Fruit fly (Drosophila melanogaster) whole organism, embryonic: ENCODE measurements around the gene Uba5.

Experiments
- CG11085 ChIP-seq: fragments of 200-800 bp; sonication (Bioruptor generic); IDR thresholded peaks from 2 replicates; pipeline ENCODE4 v1.3.6; 2022; ENCODE audit warnings: missing biosample characterization, missing genetic modification characterization
- CG12104 ChIP-seq: fragments of 200-800 bp; sonication (Bioruptor generic); optimal IDR thresholded peaks from 3 replicates; lab custom pipeline; 2016; ENCODE audit warnings: missing biosample characterization, missing genetic modification characterization
- CG12299 ChIP-seq: fragments of 200-800 bp; sonication (Bioruptor generic); optimal IDR thresholded peaks from 2 replicates; lab custom pipeline; 2018; ENCODE audit warnings: missing biosample characterization, mild to moderate bottlenecking, missing genetic modification characterization
- CG1233 ChIP-seq: fragments of 200-800 bp; sonication (Bioruptor generic); optimal IDR thresholded peaks from 4 replicates; lab custom pipeline; 2018; ENCODE audit warnings: missing biosample characterization, mild to moderate bottlenecking, missing genetic modification characterization
- CG13775 ChIP-seq: fragments of 200-800 bp; sonication (Bioruptor generic); optimal IDR thresholded peaks from 3 replicates; lab custom pipeline; 2017; ENCODE audit warnings: missing biosample characterization, mild to moderate bottlenecking, missing genetic modification characterization
- CG14014 ChIP-seq: fragments of 200-800 bp; sonication (Bioruptor generic); IDR thresholded peaks from 2 replicates; pipeline ENCODE4 v1.3.6; 2022; ENCODE audit warnings: missing biosample characterization, missing genetic modification characterization
- CG15073 ChIP-seq: fragments of 200-800 bp; sonication (Bioruptor generic); optimal IDR thresholded peaks from 2 replicates; lab custom pipeline; 2016; ENCODE audit warnings: missing biosample characterization, missing genetic modification characterization
- CG15269 ChIP-seq: fragments of 200-800 bp; sonication (Bioruptor generic); optimal IDR thresholded peaks from 2 replicates; lab custom pipeline; 2018; ENCODE audit warnings: missing biosample characterization, mild to moderate bottlenecking, missing genetic modification characterization, moderate library complexity
- CG15479 ChIP-seq: fragments of 200-800 bp; sonication (Bioruptor generic); optimal IDR thresholded peaks from 3 replicates; lab custom pipeline; 2019; ENCODE audit warnings: missing biosample characterization, mild to moderate bottlenecking, missing genetic modification characterization, moderate library complexity
- CG15514 ChIP-seq: fragments of 200-800 bp; sonication (Bioruptor generic); optimal IDR thresholded peaks from 3 replicates; lab custom pipeline; 2017; ENCODE audit warnings: missing biosample characterization, missing genetic modification characterization, mild to moderate bottlenecking, moderate library complexity, missing genetic modification reagents
- CG15601 ChIP-seq: fragments of 200-800 bp; sonication (Bioruptor generic); optimal IDR thresholded peaks from 3 replicates; lab custom pipeline; 2019; ENCODE audit warnings: missing biosample characterization, mild to moderate bottlenecking, missing genetic modification characterization, moderate library complexity
- CG16813 ChIP-seq: fragments of 200-800 bp; sonication (Bioruptor generic); IDR thresholded peaks from 3 replicates; pipeline ENCODE4 v1.3.6; 2022; ENCODE audit warnings: missing biosample characterization, missing genetic modification characterization; ENCODE audit not compliant: partially characterized antibody
- CG17359 ChIP-seq: fragments of 200-800 bp; sonication (Bioruptor generic); optimal IDR thresholded peaks from 3 replicates; lab custom pipeline; 2018; ENCODE audit warnings: missing biosample characterization, mild to moderate bottlenecking, missing genetic modification characterization, moderate library complexity
- CG1792 ChIP-seq: fragments of 200-800 bp; sonication (Bioruptor generic); optimal IDR thresholded peaks from 2 replicates; lab custom pipeline; 2016; ENCODE audit warnings: missing biosample characterization, missing genetic modification characterization
- CG18764 ChIP-seq: fragments of 200-800 bp; sonication (Bioruptor generic); optimal IDR thresholded peaks from 3 replicates; lab custom pipeline; 2016; ENCODE audit warnings: missing biosample characterization, missing genetic modification characterization
- CG3163 ChIP-seq: fragments of 200-800 bp; sonication (Bioruptor generic); optimal IDR thresholded peaks from 3 replicates; lab custom pipeline; 2016; ENCODE audit warnings: missing biosample characterization, missing genetic modification characterization
- CG32532 ChIP-seq: fragments of 200-800 bp; sonication (Bioruptor generic); IDR thresholded peaks from 2 replicates; pipeline ENCODE4 v1.3.6; 2022; ENCODE audit warnings: missing biosample characterization, missing genetic modification characterization
- CG33213 ChIP-seq: fragments of 200-800 bp; sonication (Bioruptor generic); optimal IDR thresholded peaks from 3 replicates; lab custom pipeline; 2016; ENCODE audit warnings: missing biosample characterization, missing genetic modification characterization
- CG4282 ChIP-seq: fragments of 200-800 bp; sonication (Bioruptor generic); optimal IDR thresholded peaks from 2 replicates; lab custom pipeline; 2016; ENCODE audit warnings: missing biosample characterization, missing genetic modification characterization
- CG4707 ChIP-seq: fragments of 200-800 bp; sonication (Bioruptor generic); optimal IDR thresholded peaks from 2 replicates; lab custom pipeline; 2018; ENCODE audit warnings: missing biosample characterization, mild to moderate bottlenecking, missing genetic modification characterization, moderate library complexity
- CG6272 ChIP-seq: fragments of 200-800 bp; sonication (Bioruptor generic); IDR thresholded peaks from 2 replicates; pipeline ENCODE4 v1.3.6; 2022; ENCODE audit warnings: missing biosample characterization, missing genetic modification characterization
- CG7357 ChIP-seq: fragments of 200-800 bp; sonication (Bioruptor generic); IDR thresholded peaks from 3 replicates; pipeline ENCODE4 v1.3.6; 2022; ENCODE audit warnings: missing biosample characterization, missing genetic modification characterization
- CG7372 ChIP-seq: fragments of 200-800 bp; sonication (Bioruptor generic); IDR thresholded peaks from 2 replicates; pipeline ENCODE4 v1.3.6; 2022; ENCODE audit warnings: missing biosample characterization, missing genetic modification characterization
- CG7963 ChIP-seq: fragments of 200-800 bp; sonication (Bioruptor generic); IDR thresholded peaks from 3 replicates; pipeline ENCODE4 v1.3.6; 2022; ENCODE audit warnings: missing biosample characterization, missing genetic modification characterization; ENCODE audit not compliant: partially characterized antibody
- CG9437 ChIP-seq: fragments of 200-800 bp; sonication (Bioruptor generic); optimal IDR thresholded peaks from 2 replicates; lab custom pipeline; 2018; ENCODE audit warnings: missing biosample characterization, mild to moderate bottlenecking, missing genetic modification characterization
- CG9876 ChIP-seq: fragments of 200-800 bp; sonication (Bioruptor generic); optimal IDR thresholded peaks from 2 replicates; lab custom pipeline; 2016; ENCODE audit warnings: missing biosample characterization, missing genetic modification characterization
- Chrac-16 ChIP-seq: fragments of 200-800 bp; sonication (Bioruptor generic); optimal IDR thresholded peaks from 3 replicates; lab custom pipeline; 2016; ENCODE audit warnings: missing biosample characterization, missing genetic modification characterization
- CkIIα-i1 ChIP-seq: fragments of 200-800 bp; sonication (Bioruptor generic); IDR thresholded peaks from 2 replicates; pipeline ENCODE4 v1.3.6; 2022; ENCODE audit warnings: missing biosample characterization, missing genetic modification characterization
- CrebB ChIP-seq: fragments of 200-800 bp; sonication (Bioruptor generic); optimal IDR thresholded peaks from 3 replicates; lab custom pipeline; 2018; ENCODE audit warnings: missing biosample characterization, mild to moderate bottlenecking, missing genetic modification characterization
- Doc3 ChIP-seq: fragments of 200-800 bp; sonication (Bioruptor generic); IDR thresholded peaks from 3 replicates; pipeline ENCODE4 v1.3.6; 2022; ENCODE audit warnings: missing biosample characterization, missing genetic modification characterization; ENCODE audit not compliant: partially characterized antibody
- Dp ChIP-seq: fragments of 200-800 bp; sonication (Bioruptor generic); optimal IDR thresholded peaks from 2 replicates; lab custom pipeline; 2018; ENCODE audit warnings: missing biosample characterization, mild to moderate bottlenecking, missing genetic modification characterization, moderate library complexity
- Hr78 ChIP-seq, 2 experiments: fragments of 200-800 bp in 1 of 2; fragments of >200 bp in 1 of 2; sonication (Bioruptor generic) in 1 of 2; optimal IDR thresholded peaks; 2 replicates each; lab custom pipeline; 2017 to 2019; ENCODE audit warnings: missing biosample characterization in 2 of 2, missing genetic modification characterization in 2 of 2, mild to moderate bottlenecking in 1 of 2, moderate library complexity in 1 of 2
- Mes4 ChIP-seq: fragments of 200-800 bp; sonication (Bioruptor generic); optimal IDR thresholded peaks from 2 replicates; lab custom pipeline; 2016; ENCODE audit warnings: missing biosample characterization, missing genetic modification characterization
- Opbp ChIP-seq: fragments of 200-800 bp; sonication (Bioruptor generic); IDR thresholded peaks from 3 replicates; pipeline ENCODE4 v1.3.6; 2022; ENCODE audit warnings: missing biosample characterization, missing genetic modification characterization; ENCODE audit not compliant: partially characterized antibody
- Ravus ChIP-seq: fragments of 200-800 bp; sonication (Bioruptor generic); IDR thresholded peaks from 2 replicates; pipeline ENCODE4 v1.3.6; 2022; ENCODE audit warnings: missing biosample characterization, missing genetic modification characterization
- Side ChIP-seq: fragments of 200-800 bp; sonication (Bioruptor generic); optimal IDR thresholded peaks from 2 replicates; lab custom pipeline; 2016; ENCODE audit warnings: missing biosample characterization, missing genetic modification characterization
- Sry-δ ChIP-seq: fragments of 200-800 bp; sonication (Bioruptor generic); optimal IDR thresholded peaks from 2 replicates; lab custom pipeline; 2016; ENCODE audit warnings: missing biosample characterization, missing genetic modification characterization
- YL-1 ChIP-seq: fragments of 200-800 bp; sonication (Bioruptor generic); optimal IDR thresholded peaks from 3 replicates; lab custom pipeline; 2017; ENCODE audit warnings: missing biosample characterization, mild to moderate bottlenecking, missing genetic modification characterization
- bsh ChIP-seq, 2 experiments: fragments of 200-800 bp; sonication (Bioruptor generic); optimal IDR thresholded peaks; 2 replicates each; lab custom pipeline; 2017 to 2018; ENCODE audit warnings: mild to moderate bottlenecking in 2 of 2, missing biosample characterization in 2 of 2, missing genetic modification characterization in 2 of 2, moderate library complexity in 1 of 2
- gce ChIP-seq: fragments of 200-800 bp; sonication (Bioruptor generic); IDR thresholded peaks from 3 replicates; pipeline ENCODE4 v1.3.6; 2022; ENCODE audit warnings: missing biosample characterization, missing genetic modification characterization
- gem ChIP-seq: fragments of 200-800 bp; sonication (Bioruptor generic); optimal IDR thresholded peaks from 2 replicates; lab custom pipeline; 2019; ENCODE audit warnings: missing biosample characterization, mild to moderate bottlenecking, missing genetic modification characterization, moderate library complexity
- ham ChIP-seq: fragments of 200-800 bp; sonication (Bioruptor generic); IDR thresholded peaks from 2 replicates; pipeline ENCODE4 v1.3.6; 2022; ENCODE audit warnings: missing biosample characterization, missing genetic modification characterization
- hb ChIP-seq: fragments of 200-800 bp; sonication (Bioruptor generic); IDR thresholded peaks from 3 replicates; pipeline ENCODE4 v1.3.6; 2022; ENCODE audit warnings: missing biosample characterization, missing genetic modification characterization; ENCODE audit not compliant: partially characterized antibody
- hkb ChIP-seq, 2 experiments: fragments of 200-800 bp in 1 of 2; fragments of >200 bp in 1 of 2; sonication (Bioruptor generic) in 1 of 2; IDR thresholded peaks in 1 of 2; optimal IDR thresholded peaks in 1 of 2; 2 replicates each; pipeline versions ENCODE4 v1.3.6 to Lab custom; 2017 to 2022; ENCODE audit warnings: missing biosample characterization in 1 of 2, missing genetic modification characterization in 1 of 2
- klu ChIP-seq: fragments of 200-800 bp; sonication (Bioruptor generic); IDR thresholded peaks from 2 replicates; pipeline ENCODE4 v1.3.6; 2022; ENCODE audit warnings: missing biosample characterization, missing genetic modification characterization
- mirr ChIP-seq: fragments of 200-800 bp; sonication (Bioruptor generic); optimal IDR thresholded peaks from 3 replicates; lab custom pipeline; 2018; ENCODE audit warnings: missing biosample characterization, mild to moderate bottlenecking, missing genetic modification characterization
- nerfin-1 ChIP-seq: fragments of 200-800 bp; sonication (Bioruptor generic); optimal IDR thresholded peaks from 3 replicates; lab custom pipeline; 2019; ENCODE audit warnings: missing biosample characterization, mild to moderate bottlenecking, missing genetic modification characterization, moderate library complexity
- psq ChIP-seq: fragments of 200-800 bp; sonication (Bioruptor generic); optimal IDR thresholded peaks from 2 replicates; lab custom pipeline; 2017; ENCODE audit warnings: missing biosample characterization, missing genetic modification characterization
- sens ChIP-seq: fragments of 200-800 bp; sonication (Bioruptor generic); peaks from one replicate; lab custom pipeline; 2016; ENCODE audit warnings: missing biosample characterization, missing genetic modification characterization
- z ChIP-seq: fragments of 200-800 bp; sonication (Bioruptor generic); IDR thresholded peaks from 3 replicates; pipeline ENCODE4 v1.3.6; 2022; ENCODE audit warnings: missing biosample characterization, missing genetic modification characterization

The Uba5 gene

DNA sequence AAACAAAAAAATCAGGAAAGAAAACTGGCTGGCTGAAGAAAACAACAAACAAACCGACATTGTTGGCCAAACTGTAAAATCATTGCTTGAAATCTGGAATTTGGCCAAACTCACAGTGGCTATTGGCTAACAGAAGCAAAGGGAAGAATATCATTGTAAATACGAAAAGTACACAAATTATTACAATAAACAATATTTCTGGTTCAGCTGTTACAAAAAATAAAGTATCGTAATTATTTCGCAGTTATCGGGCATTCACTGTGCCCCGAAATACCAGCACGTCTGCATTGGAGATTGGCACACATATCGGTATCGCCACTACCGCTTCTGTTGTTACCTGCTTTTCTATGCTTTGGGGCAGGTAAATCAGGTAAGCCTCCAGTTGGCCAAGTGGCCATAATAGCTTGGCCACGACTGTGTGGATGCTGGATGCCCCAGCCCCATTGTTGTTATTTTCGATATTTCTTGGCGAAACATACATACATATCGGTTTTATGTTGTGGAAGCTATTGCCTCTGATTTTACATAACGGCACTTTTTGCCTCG is 32.2 kb upstream of the Uba5 start (continued):
- no peak for TF ChIP-seq CkIIα-i1 (GFP tag; lab: Robert Waterston, UW)
- no peak for TF ChIP-seq nerfin-1
- TF ChIP-seq CG15269 (tag; lab: Kevin White, UChicago), result peak; percentile 64
- TF ChIP-seq Mes4 (GFP tag; lab: Kevin White, UChicago), result no peak
- peak; percentile 13 for TF ChIP-seq CG15073 (GFP tag; lab: Kevin White, UChicago)
- TF ChIP-seq Dp (GFP tag; lab: Kevin White, UChicago), result no peak
- TF ChIP-seq mirr (GFP tag; lab: Kevin White, UChicago), result peak; percentile 17
- no peak for TF ChIP-seq CG7963 (GFP tag; lab: Robert Waterston, UW)
- no peak for TF ChIP-seq Ravus
- no peak for TF ChIP-seq CG12299
- peak in 1 of 2 experiments; percentile 2 for TF ChIP-seq bsh (GFP tag; optimal IDR thresholded peaks at IDR 0.05; lab: Kevin White, UChicago)
- TF ChIP-seq Doc3 (GFP tag; lab: Robert Waterston, UW), result no peak
- no peak for TF ChIP-seq CG12104
- TF ChIP-seq CrebB (tag; lab: Kevin White, UChicago), result peak; percentile 35
- peak; percentile 59 for TF ChIP-seq CG14014
- no peak for TF ChIP-seq CG4707 (GFP tag; lab: Kevin White, UChicago)
- TF ChIP-seq CG15514, result peak; percentile 35
- TF ChIP-seq psq (GFP tag; lab: Kevin White, UChicago), result no peak
- no peak for TF ChIP-seq CG9876 (GFP tag; lab: Kevin White, UChicago)
- peak; percentile 73 for TF ChIP-seq CG32532 (GFP tag; lab: Robert Waterston, UW)
- no peak for TF ChIP-seq CG13775 (GFP tag; lab: Kevin White, UChicago)
- TF ChIP-seq klu, result no peak
- TF ChIP-seq CG1233 (GFP tag; lab: Kevin White, UChicago), result no peak
- peak; percentile 24 for TF ChIP-seq CG1792 (GFP tag; lab: Kevin White, UChicago)
- TF ChIP-seq CG18764 (GFP tag; lab: Kevin White, UChicago), result no peak
- TF ChIP-seq CG6272 (GFP tag; lab: Robert Waterston, UW), result peak; percentile 35; the same call in 1 of the 2 replicates
- TF ChIP-seq Side (GFP tag; lab: Kevin White, UChicago), result no peak
- peak; percentile 63 for TF ChIP-seq gem
- no peak for TF ChIP-seq CG15601 (tag; lab: Kevin White, UChicago)
- TF ChIP-seq YL-1 (GFP tag; lab: Kevin White, UChicago), result no peak
- no peak for TF ChIP-seq CG15479
- no peak for TF ChIP-seq ham (GFP tag; lab: Robert Waterston, UW)
- TF ChIP-seq sens (GFP tag; lab: Kevin White, UChicago), result peak; percentile 85
- no peak for TF ChIP-seq CG16813
- peak; percentile 31 for TF ChIP-seq Chrac-16 (GFP tag; lab: Kevin White, UChicago)
- TF ChIP-seq z (GFP tag; lab: Robert Waterston, UW), result no peak
- peak; percentile 60; the same call in 1 of the 2 replicates for TF ChIP-seq CG11085 (GFP tag; lab: Robert Waterston, UW)
- TF ChIP-seq Sry-δ (GFP tag; lab: Kevin White, UChicago), result no peak
- peak; percentile 58; the same call in 1 of the 2 replicates for TF ChIP-seq CG7372 (GFP tag; lab: Robert Waterston, UW)
- TF ChIP-seq CG17359 (tag; lab: Kevin White, UChicago), result peak; percentile 65
- no peak for TF ChIP-seq CG4282 (GFP tag; lab: Kevin White, UChicago)
- peak; percentile 1 for TF ChIP-seq CG3163 (GFP tag; lab: Kevin White, UChicago)
- no peak for TF ChIP-seq Opbp (GFP tag; lab: Robert Waterston, UW)
- no peak for TF ChIP-seq CG33213 (GFP tag; lab: Kevin White, UChicago)
- no peak for TF ChIP-seq hkb (optimal IDR thresholded peaks at IDR 0.05; lab: Kevin White, UChicago)
- TF ChIP-seq hkb (GFP tag; IDR thresholded peaks at IDR 0.05; lab: Robert Waterston, UW), result peak; percentile 54
- TF ChIP-seq hb (GFP tag; lab: Robert Waterston, UW), result no peak
- no peak for TF ChIP-seq gce (GFP tag; lab: Robert Waterston, UW)
- TF ChIP-seq CG7357, result peak; percentile 27; the same call in 1 of the 3 replicates
- no peak for TF ChIP-seq Hr78 (GFP tag; optimal IDR thresholded peaks at IDR 0.05; lab: Kevin White, UChicago)
- no peak for TF ChIP-seq CG9437 (GFP tag; lab: Kevin White, UChicago)
